Worm (Caenorhabditis elegans) whole organism, late embryonic: ENCODE data around the gene clc-26.

Experiments used
- F13H6.1 ChIP-seq: sonication (generic microtip); optimal IDR thresholded peaks from 2 replicates; lab custom pipeline; 2016; ENCODE audit warnings: missing genetic modification characterization, missing compliant biosample characterization
- ama-1 ChIP-seq: fragments of 150-350 bp; optimal IDR thresholded peaks from 2 replicates; lab custom pipeline; 2014
- ceh-9 ChIP-seq: sonication (generic microtip); optimal IDR thresholded peaks from 2 replicates; lab custom pipeline; 2016; ENCODE audit warnings: mild to moderate bottlenecking, missing genetic modification characterization, inconsistent platforms, missing compliant biosample characterization
- nhr-11 ChIP-seq: fragments of 150-350 bp; optimal IDR thresholded peaks from 2 replicates; lab custom pipeline; 2014; ENCODE audit warnings: missing biosample characterization, missing genetic modification characterization
- pqm-1 ChIP-seq: sonication (generic microtip); optimal IDR thresholded peaks from 2 replicates; lab custom pipeline; 2016; ENCODE audit warnings: missing genetic modification characterization, missing compliant biosample characterization
- ref-2 ChIP-seq: sonication (generic microtip); optimal IDR thresholded peaks from 2 replicates; lab custom pipeline; 2016; ENCODE audit warnings: missing genetic modification characterization, missing compliant biosample characterization
- sdc-2 ChIP-seq: sonication (generic microtip); optimal IDR thresholded peaks from 2 replicates; lab custom pipeline; 2016; ENCODE audit warnings: missing genotype, missing genetic modification characterization, missing compliant biosample characterization
- tbx-2 ChIP-seq: sonication (generic microtip); optimal IDR thresholded peaks from 2 replicates; lab custom pipeline; 2016; ENCODE audit warnings: missing genetic modification characterization, missing compliant biosample characterization
- ttx-3 ChIP-seq: sonication (generic microtip); optimal IDR thresholded peaks from 2 replicates; lab custom pipeline; 2016; ENCODE audit warnings: missing genetic modification reagents, missing genetic modification characterization, missing compliant biosample characterization
- unc-86 ChIP-seq: sonication (generic microtip); optimal IDR thresholded peaks from 2 replicates; lab custom pipeline; 2016; ENCODE audit warnings: missing genetic modification characterization, missing compliant biosample characterization
- zip-5 ChIP-seq: sonication (generic microtip); optimal IDR thresholded peaks from 2 replicates; lab custom pipeline; 2016; ENCODE audit warnings: missing genetic modification characterization, missing compliant biosample characterization

- TF ChIP-seq ama-1 (lab: Kevin White, UChicago) (no peak), unc-86 (tag; lab: Kevin White, UChicago) (no peak), sdc-2 (tag; lab: Kevin White, UChicago) (no peak), zip-5 (tag; lab: Kevin White, UChicago) (no peak), ceh-9 (tag; lab: Kevin White, UChicago) (no peak), tbx-2 (tag; lab: Kevin White, UChicago) (no peak), pqm-1 (tag; lab: Kevin White, UChicago) (no peak), F13H6.1 (no peak), ttx-3 (tag; lab: Kevin White, UChicago) (no peak), nhr-11 (no peak), ref-2 (tag; lab: Kevin White, UChicago) (no peak)
Observed at ce11 chrIII:1043790-1044189, 12.9 kb upstream of the clc-26 start.
